Worm (Caenorhabditis elegans) whole organism, L4 larva: Measurements from ENCODE around the gene F56C3.8.

Experiments
- F37D6.2 ChIP-seq: sonication (generic microtip); optimal IDR thresholded peaks from 2 replicates; lab custom pipeline; 2016; ENCODE audit warnings: mild to moderate bottlenecking, missing genetic modification characterization, missing compliant biosample characterization
- F49E8.2 ChIP-seq: sonication (generic microtip); optimal IDR thresholded peaks from 2 replicates; lab custom pipeline; 2016; ENCODE audit warnings: missing compliant biosample characterization, mild to moderate bottlenecking, missing genetic modification characterization, borderline replicate concordance
- Y105C5A.15 ChIP-seq: fragments of 200-800 bp; sonication (Bioruptor generic); IDR thresholded peaks from 2 replicates; pipeline ENCODE4 v1.3.6; 2022; ENCODE audit warnings: missing genetic modification characterization, missing compliant biosample characterization
- Y48G9A.11 ChIP-seq: fragments of 200-800 bp; sonication (Bioruptor generic); IDR thresholded peaks from 2 replicates; pipeline ENCODE4 v1.3.6; 2022; ENCODE audit warnings: missing genetic modification reagents, missing genetic modification characterization, missing compliant biosample characterization
- Y5F2A.4 ChIP-seq: fragments of 200-800 bp; sonication (Bioruptor generic); optimal IDR thresholded peaks from 2 replicates; lab custom pipeline; 2018; ENCODE audit warnings: mild to moderate bottlenecking, missing genetic modification characterization, missing compliant biosample characterization
- Y75B8A.6 ChIP-seq: fragments of 200-800 bp; sonication (Bioruptor generic); IDR thresholded peaks from 2 replicates; pipeline ENCODE4 v1.3.6; 2022; ENCODE audit warnings: missing genetic modification reagents, missing genetic modification characterization, missing compliant biosample characterization
- ama-1 ChIP-seq: fragments of 150-350 bp; optimal IDR thresholded peaks from 2 replicates; lab custom pipeline; 2014; ENCODE audit warnings: inconsistent platforms, mixed read lengths
- arid-1 ChIP-seq: fragments of 200-800 bp; sonication (Bioruptor generic); conservative IDR thresholded peaks from 2 replicates; pipeline ENCODE4 v1.3.6; 2022; ENCODE audit warnings: missing genetic modification reagents, missing genetic modification characterization, missing compliant biosample characterization
- attf-4 ChIP-seq: sonication (generic microtip); optimal IDR thresholded peaks from 3 replicates; lab custom pipeline; 2017; ENCODE audit warnings: missing biosample characterization, missing genetic modification characterization
- ceh-28 ChIP-seq: fragments of 150-350 bp; optimal IDR thresholded peaks from 2 replicates; lab custom pipeline; 2014; ENCODE audit warnings: missing biosample characterization, missing genetic modification reagents, missing genetic modification characterization
- ceh-44 ChIP-seq: fragments of 200-800 bp; sonication (Bioruptor generic); IDR thresholded peaks from 2 replicates; pipeline ENCODE4 v1.3.6; 2022; ENCODE audit warnings: missing genetic modification reagents, missing genetic modification characterization, missing compliant biosample characterization
- ceh-82 ChIP-seq: sonication (generic microtip); optimal IDR thresholded peaks from 2 replicates; lab custom pipeline; 2017; ENCODE audit warnings: missing biosample characterization, missing genetic modification characterization
- ces-1 ChIP-seq: fragments of 150-350 bp; sonication (generic microtip); optimal IDR thresholded peaks from 4 replicates; lab custom pipeline; 2014; ENCODE audit warnings: missing biosample characterization, missing genetic modification reagents, missing genetic modification characterization
- ctbp-1 ChIP-seq: fragments of 200-800 bp; sonication (Bioruptor generic); IDR thresholded peaks from 2 replicates; pipeline ENCODE4 v1.3.6; 2022; ENCODE audit warnings: missing genetic modification reagents, missing genetic modification characterization, missing compliant biosample characterization
- daf-12 ChIP-seq: fragments of 150-350 bp; optimal IDR thresholded peaks from 2 replicates; lab custom pipeline; 2014; ENCODE audit warnings: missing biosample characterization, missing genetic modification reagents, missing genetic modification characterization
- daf-8 ChIP-seq: fragments of 200-800 bp; sonication (Bioruptor generic); IDR thresholded peaks from 2 replicates; pipeline ENCODE4 v1.3.6; 2022; ENCODE audit warnings: missing genetic modification characterization, missing compliant biosample characterization
- dmd-6 ChIP-seq: fragments of 200-800 bp; sonication (Bioruptor generic); IDR thresholded peaks from 2 replicates; pipeline ENCODE4 v1.3.6; 2022; ENCODE audit warnings: missing genetic modification reagents, missing genetic modification characterization, missing compliant biosample characterization
- dmd-8 ChIP-seq: fragments of 200-800 bp; sonication (Bioruptor generic); IDR thresholded peaks from 2 replicates; pipeline ENCODE4 v1.3.6; 2022; ENCODE audit warnings: missing genetic modification characterization, missing compliant biosample characterization
- dmd-9 ChIP-seq: fragments of 200-800 bp; sonication (Bioruptor generic); IDR thresholded peaks from 2 replicates; pipeline ENCODE4 v1.3.6; 2022; ENCODE audit warnings: missing genetic modification reagents, missing genetic modification characterization, missing compliant biosample characterization
- duxl-1 ChIP-seq: sonication (generic microtip); optimal IDR thresholded peaks from 2 replicates; lab custom pipeline; 2016; ENCODE audit warnings: mild to moderate bottlenecking, missing genetic modification characterization, moderate library complexity, missing compliant biosample characterization; ENCODE audit not compliant: poor library complexity
- egl-27 ChIP-seq: sonication (generic microtip); optimal IDR thresholded peaks from 3 replicates; lab custom pipeline; 2017; ENCODE audit warnings: missing biosample characterization, missing genetic modification reagents, missing genetic modification characterization
- egl-43 ChIP-seq: fragments of 200-800 bp; sonication (Bioruptor generic); IDR thresholded peaks from 2 replicates; pipeline ENCODE4 v1.3.6; 2022; ENCODE audit warnings: missing genetic modification reagents, missing genetic modification characterization, missing compliant biosample characterization
- fkh-10 ChIP-seq: fragments of 150-350 bp; optimal IDR thresholded peaks from 2 replicates; lab custom pipeline; 2014; ENCODE audit warnings: missing biosample characterization, missing genetic modification reagents, missing genetic modification characterization
- hlh-30 ChIP-seq: sonication (generic microtip); optimal IDR thresholded peaks from 2 replicates; lab custom pipeline; 2017; ENCODE audit warnings: antibody characterized with exemption, mild to moderate bottlenecking, missing genetic modification characterization, missing compliant biosample characterization; ENCODE audit not compliant: insufficient read depth
- hmg-1.1 ChIP-seq: fragments of 200-800 bp; sonication (Bioruptor generic); IDR thresholded peaks from 2 replicates; pipeline ENCODE4 v1.3.6; 2022; ENCODE audit warnings: missing genetic modification reagents, missing genetic modification characterization, missing compliant biosample characterization
- lin-1 ChIP-seq: fragments of 200-800 bp; sonication (Bioruptor generic); IDR thresholded peaks from 2 replicates; pipeline ENCODE4 v1.3.6; 2022; ENCODE audit warnings: missing genetic modification reagents, missing genetic modification characterization, missing compliant biosample characterization
- lin-13 ChIP-seq: fragments of 150-350 bp; optimal IDR thresholded peaks from 2 replicates; lab custom pipeline; 2014; ENCODE audit warnings: missing biosample characterization, missing genetic modification reagents, missing genetic modification characterization
- lin-15B ChIP-seq: fragments of 150-350 bp; sonication (generic microtip); optimal IDR thresholded peaks from 3 replicates; lab custom pipeline; 2014; ENCODE audit warnings: missing biosample characterization, missing genetic modification characterization
- lin-29 ChIP-seq: fragments of 200-800 bp; sonication (Bioruptor generic); IDR thresholded peaks from 2 replicates; pipeline ENCODE4 v1.3.6; 2022; ENCODE audit warnings: missing genetic modification reagents, missing genetic modification characterization, missing compliant biosample characterization
- lin-38 ChIP-seq: fragments of 200-800 bp; sonication (Bioruptor generic); IDR thresholded peaks from 2 replicates; pipeline ENCODE4 v1.3.6; 2022; ENCODE audit warnings: missing genetic modification reagents, missing genetic modification characterization, missing compliant biosample characterization
- lin-39 ChIP-seq: fragments of 150-350 bp; optimal IDR thresholded peaks from 2 replicates; lab custom pipeline; 2014; ENCODE audit warnings: missing biosample characterization, missing genetic modification reagents, missing genetic modification characterization
- lir-3 ChIP-seq: sonication (generic microtip); optimal IDR thresholded peaks from 2 replicates; lab custom pipeline; 2016; ENCODE audit warnings: mild to moderate bottlenecking, missing genetic modification characterization, missing compliant biosample characterization
- lsy-2 ChIP-seq, 2 experiments: fragments of 150-350 bp in 1 of 2; sonication (generic microtip) in 1 of 2; optimal IDR thresholded peaks; 2 replicates each; lab custom pipeline; 2014 to 2017; ENCODE audit warnings: missing biosample characterization in 2 of 2, missing genetic modification characterization in 2 of 2
- madf-5 ChIP-seq, 2 experiments: fragments of 200-800 bp; sonication (Bioruptor generic); IDR thresholded peaks; 2 replicates each; pipeline ENCODE4 v1.3.6; 2022; ENCODE audit warnings: missing compliant biosample characterization in 2 of 2, missing genetic modification characterization in 2 of 2
- mxl-2 ChIP-seq: fragments of 200-800 bp; sonication (Bioruptor generic); conservative IDR thresholded peaks from 2 replicates; pipeline ENCODE4 v1.3.6; 2022; ENCODE audit warnings: missing genetic modification reagents, missing genetic modification characterization, missing compliant biosample characterization
- mxl-3 ChIP-seq: fragments of 200-800 bp; sonication (Bioruptor generic); optimal IDR thresholded peaks from 2 replicates; lab custom pipeline; 2018; ENCODE audit warnings: mild to moderate bottlenecking, missing genetic modification characterization, missing compliant biosample characterization
- nhr-10 ChIP-seq: fragments of 150-350 bp; optimal IDR thresholded peaks from 2 replicates; lab custom pipeline; 2014; ENCODE audit warnings: missing biosample characterization, missing genetic modification characterization
- nhr-102 ChIP-seq: sonication (generic microtip); optimal IDR thresholded peaks from 2 replicates; lab custom pipeline; 2016; ENCODE audit warnings: mild to moderate bottlenecking, missing genetic modification characterization, moderate library complexity, missing compliant biosample characterization
- nhr-111 ChIP-seq: fragments of 200-800 bp; sonication (Bioruptor generic); optimal IDR thresholded peaks from 2 replicates; lab custom pipeline; 2018; ENCODE audit warnings: mild to moderate bottlenecking, missing genetic modification characterization, missing compliant biosample characterization
- nhr-42 ChIP-seq: fragments of 200-800 bp; sonication (Bioruptor generic); IDR thresholded peaks from 2 replicates; pipeline ENCODE4 v1.3.6; 2022; ENCODE audit warnings: missing genetic modification characterization, missing compliant biosample characterization
- rbr-2 ChIP-seq: sonication (generic microtip); optimal IDR thresholded peaks from 2 replicates; lab custom pipeline; 2016; ENCODE audit warnings: missing genotype, missing genetic modification characterization, missing compliant biosample characterization
- sdz-12 ChIP-seq: fragments of 200-800 bp; sonication (Bioruptor generic); optimal IDR thresholded peaks from 2 replicates; lab custom pipeline; 2018; ENCODE audit warnings: mild to moderate bottlenecking, missing genetic modification characterization, missing compliant biosample characterization
- set-16 ChIP-seq: fragments of 200-800 bp; sonication (Bioruptor generic); IDR thresholded peaks from 2 replicates; pipeline ENCODE4 v1.3.6; 2022; ENCODE audit warnings: missing genetic modification reagents, missing genetic modification characterization, missing compliant biosample characterization
- skn-1 ChIP-seq: fragments of 150-350 bp; optimal IDR thresholded peaks from 2 replicates; lab custom pipeline; 2014; ENCODE audit warnings: missing biosample characterization, missing genetic modification characterization
- snpc-1.2 ChIP-seq: fragments of 200-800 bp; sonication (Bioruptor generic); IDR thresholded peaks from 2 replicates; pipeline ENCODE4 v1.3.6; 2022; ENCODE audit warnings: missing genetic modification reagents, missing genetic modification characterization, missing compliant biosample characterization
- unc-130 ChIP-seq: sonication (generic microtip); optimal IDR thresholded peaks from 2 replicates; lab custom pipeline; 2016; ENCODE audit warnings: missing genetic modification reagents, missing genetic modification characterization, missing compliant biosample characterization
- unc-39 ChIP-seq: sonication (generic microtip); optimal IDR thresholded peaks from 2 replicates; lab custom pipeline; 2017; ENCODE audit warnings: missing biosample characterization, missing genetic modification characterization
- zfp-3 ChIP-seq: fragments of 200-800 bp; sonication (Bioruptor generic); conservative IDR thresholded peaks from 2 replicates; pipeline ENCODE4 v1.3.6; 2022; ENCODE audit warnings: missing genetic modification reagents, missing genetic modification characterization, missing compliant biosample characterization
- zip-11 ChIP-seq: fragments of 200-800 bp; sonication (Bioruptor generic); IDR thresholded peaks from 2 replicates; pipeline ENCODE4 v1.3.6; 2022; ENCODE audit warnings: missing genetic modification characterization, missing compliant biosample characterization
- zip-2 ChIP-seq: fragments of 150-350 bp; optimal IDR thresholded peaks from 2 replicates; lab custom pipeline; 2014; ENCODE audit warnings: missing biosample characterization, missing genetic modification characterization
- ztf-7 ChIP-seq: fragments of 150-350 bp; optimal IDR thresholded peaks from 2 replicates; lab custom pipeline; 2014; ENCODE audit warnings: missing biosample characterization, missing genetic modification characterization

Gene F56C3.8

DNA sequence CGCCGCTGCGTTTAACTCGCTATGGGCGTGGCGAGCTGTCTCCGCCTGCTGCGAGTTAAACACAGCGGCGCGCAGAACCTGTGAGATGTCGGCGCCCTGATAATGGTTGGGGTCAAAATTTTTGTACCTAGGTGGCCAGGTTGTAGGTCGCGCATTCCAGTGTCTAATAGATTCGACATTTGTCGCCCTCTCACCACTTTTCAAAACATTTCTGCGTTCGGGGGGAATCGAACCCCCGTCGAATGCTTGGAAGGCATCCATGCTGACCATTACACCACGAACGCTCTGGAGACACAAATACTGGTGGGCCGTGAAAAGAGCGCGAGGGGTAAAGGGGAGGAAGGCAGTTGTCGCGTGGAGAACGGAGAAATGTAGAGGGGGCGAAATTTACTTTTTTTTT is 5.0 kb downstream of the F56C3.8 start (continued):
- TF ChIP-seq fkh-10 (GFP tag; lab: Kevin White, UChicago) (no peak), duxl-1 (tag; lab: Kevin White, UChicago) (peak; percentile 83), ama-1 (lab: Kevin White, UChicago) (no peak), nhr-111 (GFP tag; lab: Kevin White, UChicago) (peak; percentile 60), nhr-42 (GFP tag; lab: Robert Waterston, UW) (peak; percentile 90), dmd-9 (peak; percentile 91), ceh-82 (no peak), mxl-3 (peak; percentile 64), dmd-8 (GFP tag; lab: Robert Waterston, UW) (peak; percentile 95), ces-1 (GFP tag; lab: Kevin White, UChicago) (no peak), ceh-44 (GFP tag; lab: Robert Waterston, UW) (no peak), lin-29 (GFP tag; lab: Robert Waterston, UW) (peak; percentile 77), F49E8.2 (peak; percentile 43), Y105C5A.15 (GFP tag; lab: Robert Waterston, UW) (0 out of 2 replicates have a peak, but pooled peaks have one; percentile 63), egl-27 (tag; lab: Kevin White, UChicago) (no peak), daf-12 (tag; lab: Kevin White, UChicago) (no peak), zip-11 (GFP tag; lab: Robert Waterston, UW) (0 out of 2 replicates have a peak, but pooled peaks have one; percentile 43), ceh-28 (tag; lab: Kevin White, UChicago) (no peak), lin-39 (no peak), madf-5 (GFP tag; IDR thresholded peaks at IDR 0.05; lab: Robert Waterston, UW) (0 out of 4 replicates have a peak, but pooled peaks have one; percentile 58 to 59), lsy-2 (tag; optimal IDR thresholded peaks at IDR 0.05; lab: Kevin White, UChicago) (peak; percentile 3 to 48), ztf-7 (tag; lab: Kevin White, UChicago) (peak; percentile 7), unc-39 (tag; lab: Kevin White, UChicago) (no peak), nhr-102 (tag; lab: Kevin White, UChicago) (peak; percentile 87), Y5F2A.4 (GFP tag; lab: Kevin White, UChicago) (peak; percentile 74), attf-4 (tag; lab: Kevin White, UChicago) (no peak), mxl-2 (peak; percentile 81), zip-2 (tag; lab: Kevin White, UChicago) (peak; percentile 71), dmd-6 (peak; percentile 77), daf-8 (GFP tag; lab: Robert Waterston, UW) (no peak), rbr-2 (tag; lab: Kevin White, UChicago) (peak; percentile 80), set-16 (peak; percentile 79), lin-1 (GFP tag; lab: Robert Waterston, UW) (peak; percentile 60; the same call in 1 of the 2 replicates), arid-1 (peak; percentile 87), hlh-30 (tag; lab: Kevin White, UChicago) (peak; percentile 55), sdz-12 (GFP tag; lab: Kevin White, UChicago) (no peak), skn-1 (tag; lab: Kevin White, UChicago) (no peak), snpc-1.2 (peak; percentile 74), Y75B8A.6 (GFP tag; lab: Robert Waterston, UW) (peak; percentile 75; the same call in 1 of the 2 replicates), lin-13 (GFP tag; lab: Kevin White, UChicago) (peak; percentile 37), F37D6.2 (tag; lab: Kevin White, UChicago) (peak; percentile 75), lin-15B (tag; lab: Kevin White, UChicago) (no peak), hmg-1.1 (peak; percentile 96), lin-38 (GFP tag; lab: Robert Waterston, UW) (peak; percentile 78), unc-130 (GFP tag; lab: Kevin White, UChicago) (peak; percentile 6), nhr-10 (tag; lab: Kevin White, UChicago) (no peak), zfp-3 (GFP tag; lab: Robert Waterston, UW) (peak; percentile 56; the same call in 1 of the 2 replicates), lir-3 (tag; lab: Kevin White, UChicago) (peak; percentile 56), egl-43 (GFP tag; lab: Robert Waterston, UW) (peak; percentile 96), Y48G9A.11 (GFP tag; lab: Robert Waterston, UW) (peak; percentile 73), ctbp-1 (GFP tag; lab: Robert Waterston, UW) (peak; percentile 78)
